Fruit fly (Drosophila melanogaster): ENCODE results near the gene CG42538.

DNA sequence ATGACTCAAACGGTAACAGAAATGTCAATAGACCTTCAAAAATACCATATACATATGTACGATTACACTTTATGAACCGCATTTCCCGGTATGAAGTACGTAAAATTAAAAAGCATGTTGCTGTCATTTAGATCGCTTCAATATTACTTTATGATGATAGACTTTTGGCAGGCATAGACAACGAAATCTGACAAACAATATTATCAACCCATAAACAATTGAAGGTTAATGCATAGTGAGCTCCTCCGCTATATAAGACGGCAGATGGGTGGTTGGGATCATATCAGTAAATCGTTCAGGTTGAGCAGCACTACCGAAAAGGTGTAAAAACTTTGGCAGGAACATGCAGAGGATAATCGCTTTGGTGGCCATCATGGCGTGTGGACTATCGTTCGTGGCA is 49.4 kb downstream of the CG42538 start, which contains the start of gene CG13075:
- TF ChIP-seq pan (optimal IDR thresholded peaks at IDR 0.05) (no peak), CG8478 (optimal IDR thresholded peaks at IDR 0.05) (no peak), EcR (GFP tag; optimal IDR thresholded peaks at IDR 0.05) (no peak)
